Worm (Caenorhabditis elegans) whole organism, late embryonic: ENCODE data around the gene Y49E10.29.
A peak's percentile ranks its signal among the peaks of the same experiment; 100 is the strongest.

Source experiments
- C38D4.7 ChIP-seq: fragments of 200-800 bp; sonication (Bioruptor generic); optimal IDR thresholded peaks from 2 replicates; lab custom pipeline; 2018; ENCODE audit warnings: mild to moderate bottlenecking, missing genetic modification characterization, moderate library complexity, missing compliant biosample characterization
- T23F11.4 ChIP-seq: fragments of 200-800 bp; sonication (Bioruptor generic); optimal IDR thresholded peaks from 2 replicates; lab custom pipeline; 2018; ENCODE audit warnings: mild to moderate bottlenecking, missing genetic modification characterization, missing compliant biosample characterization
- ahr-1 ChIP-seq: sonication (generic microtip); optimal IDR thresholded peaks from 2 replicates; lab custom pipeline; 2016; ENCODE audit warnings: missing genetic modification characterization, missing compliant biosample characterization
- ceh-14 ChIP-seq: sonication (generic microtip); optimal IDR thresholded peaks from 2 replicates; lab custom pipeline; 2016; ENCODE audit warnings: missing genotype, missing genetic modification characterization, missing compliant biosample characterization
- ceh-19 ChIP-seq: fragments of 200-800 bp; sonication (Bioruptor generic); optimal IDR thresholded peaks from 2 replicates; lab custom pipeline; 2018; ENCODE audit warnings: mild to moderate bottlenecking, missing genetic modification characterization, missing compliant biosample characterization
- ceh-22 ChIP-seq: sonication (generic microtip); optimal IDR thresholded peaks from 2 replicates; lab custom pipeline; 2017; ENCODE audit warnings: missing biosample characterization, missing genetic modification characterization
- ceh-24 ChIP-seq: sonication (generic microtip); optimal IDR thresholded peaks from 2 replicates; lab custom pipeline; 2016; ENCODE audit warnings: mild to moderate bottlenecking, missing genetic modification characterization, missing compliant biosample characterization
- ceh-30 ChIP-seq: fragments of 150-350 bp; optimal IDR thresholded peaks from 2 replicates; lab custom pipeline; 2014; ENCODE audit warnings: missing biosample characterization, missing genetic modification characterization
- ceh-34 ChIP-seq: sonication (generic microtip); optimal IDR thresholded peaks from 2 replicates; lab custom pipeline; 2016; ENCODE audit warnings: mild to moderate bottlenecking, missing genetic modification characterization, missing compliant biosample characterization
- ceh-45 ChIP-seq: fragments of 200-800 bp; sonication (Bioruptor generic); IDR thresholded peaks from 2 replicates; pipeline ENCODE4 v1.3.6; 2022; ENCODE audit warnings: missing genetic modification reagents, missing genetic modification characterization, missing compliant biosample characterization
- ceh-48 ChIP-seq: sonication (generic microtip); optimal IDR thresholded peaks from 2 replicates; lab custom pipeline; 2016; ENCODE audit warnings: missing genetic modification characterization, inconsistent platforms, missing compliant biosample characterization
- ceh-6 ChIP-seq: fragments of 200-800 bp; sonication (Bioruptor generic); optimal IDR thresholded peaks from 2 replicates; lab custom pipeline; 2018; ENCODE audit warnings: mild to moderate bottlenecking, missing genetic modification characterization, missing compliant biosample characterization
- ceh-9 ChIP-seq: sonication (generic microtip); optimal IDR thresholded peaks from 2 replicates; lab custom pipeline; 2016; ENCODE audit warnings: mild to moderate bottlenecking, missing genetic modification characterization, inconsistent platforms, missing compliant biosample characterization
- che-1 ChIP-seq: sonication (generic microtip); optimal IDR thresholded peaks from 2 replicates; lab custom pipeline; 2016; ENCODE audit warnings: mild to moderate bottlenecking, missing genetic modification characterization, missing compliant biosample characterization
- elt-2 ChIP-seq: sonication (generic microtip); optimal IDR thresholded peaks from 2 replicates; lab custom pipeline; 2016; ENCODE audit warnings: missing genetic modification reagents, missing genetic modification characterization, missing compliant biosample characterization
- ets-4 ChIP-seq: sonication (generic microtip); optimal IDR thresholded peaks from 2 replicates; lab custom pipeline; 2016; ENCODE audit warnings: missing genetic modification characterization, missing compliant biosample characterization
- fax-1 ChIP-seq: sonication (generic microtip); optimal IDR thresholded peaks from 2 replicates; lab custom pipeline; 2016; ENCODE audit warnings: missing genotype, missing genetic modification characterization, missing compliant biosample characterization
- fkh-6 ChIP-seq: sonication (generic microtip); optimal IDR thresholded peaks from 2 replicates; lab custom pipeline; 2016; ENCODE audit warnings: missing genetic modification characterization, missing compliant biosample characterization
- gmeb-2 ChIP-seq: sonication (generic microtip); optimal IDR thresholded peaks from 2 replicates; lab custom pipeline; 2016; ENCODE audit warnings: missing genetic modification characterization, inconsistent platforms, missing compliant biosample characterization
- hlh-30 ChIP-seq: sonication (generic microtip); optimal IDR thresholded peaks from 2 replicates; lab custom pipeline; 2017; ENCODE audit warnings: antibody characterized with exemption, missing genetic modification characterization, missing compliant biosample characterization; ENCODE audit not compliant: insufficient read depth
- hlh-8 ChIP-seq: sonication (generic microtip); optimal IDR thresholded peaks from 2 replicates; lab custom pipeline; 2016; ENCODE audit warnings: missing genotype, missing genetic modification characterization, missing compliant biosample characterization
- lim-6 ChIP-seq: sonication (generic microtip); optimal IDR thresholded peaks from 2 replicates; lab custom pipeline; 2016; ENCODE audit warnings: missing genetic modification characterization, missing compliant biosample characterization
- nfya-1 ChIP-seq: sonication (generic microtip); optimal IDR thresholded peaks from 2 replicates; lab custom pipeline; 2017; ENCODE audit warnings: missing genetic modification characterization, mild to moderate bottlenecking, missing compliant biosample characterization, antibody characterized with exemption, moderate library complexity
- nhr-232 ChIP-seq: sonication (generic microtip); optimal IDR thresholded peaks from 2 replicates; lab custom pipeline; 2016; ENCODE audit warnings: missing genetic modification characterization, missing compliant biosample characterization
- npax-4 ChIP-seq: sonication (generic microtip); optimal IDR thresholded peaks from 2 replicates; lab custom pipeline; 2016; ENCODE audit warnings: missing genetic modification characterization, missing compliant biosample characterization
- odd-2 ChIP-seq: sonication (generic microtip); optimal IDR thresholded peaks from 2 replicates; lab custom pipeline; 2017; ENCODE audit warnings: antibody characterized with exemption, mild to moderate bottlenecking, missing genetic modification characterization, missing compliant biosample characterization
- pag-3 ChIP-seq: sonication (generic microtip); optimal IDR thresholded peaks from 2 replicates; lab custom pipeline; 2016; ENCODE audit warnings: missing compliant biosample characterization, missing genetic modification characterization, borderline replicate concordance
- pat-9 ChIP-seq: fragments of 200-800 bp; sonication (Bioruptor generic); optimal IDR thresholded peaks from 2 replicates; lab custom pipeline; 2018; ENCODE audit warnings: mild to moderate bottlenecking, missing genetic modification characterization, moderate library complexity, missing compliant biosample characterization
- pha-4 ChIP-seq: fragments of 150-350 bp; optimal IDR thresholded peaks from 2 replicates; lab custom pipeline; 2018; ENCODE audit warnings: missing biosample characterization, missing genetic modification reagents, missing genetic modification characterization
- pros-1 ChIP-seq: fragments of 150-350 bp; optimal IDR thresholded peaks from 2 replicates; lab custom pipeline; 2014; ENCODE audit warnings: missing biosample characterization, missing genetic modification reagents, missing genetic modification characterization
- ref-2 ChIP-seq: sonication (generic microtip); optimal IDR thresholded peaks from 2 replicates; lab custom pipeline; 2016; ENCODE audit warnings: missing genetic modification characterization, missing compliant biosample characterization
- rnt-1 ChIP-seq: sonication (generic microtip); optimal IDR thresholded peaks from 2 replicates; lab custom pipeline; 2016; ENCODE audit warnings: missing genetic modification characterization, missing compliant biosample characterization
- sox-4 ChIP-seq: sonication (generic microtip); optimal IDR thresholded peaks from 2 replicates; lab custom pipeline; 2017; ENCODE audit warnings: mild to moderate bottlenecking, missing genetic modification characterization, inconsistent platforms, missing compliant biosample characterization
- tbx-7 ChIP-seq: sonication (generic microtip); optimal IDR thresholded peaks from 2 replicates; lab custom pipeline; 2016; ENCODE audit warnings: missing genotype, missing genetic modification characterization, missing compliant biosample characterization
- ttx-3 ChIP-seq: sonication (generic microtip); optimal IDR thresholded peaks from 2 replicates; lab custom pipeline; 2016; ENCODE audit warnings: missing genetic modification reagents, missing genetic modification characterization, missing compliant biosample characterization
- unc-3 ChIP-seq, 2 experiments: fragments of 200-800 bp in 1 of 2; sonication (Bioruptor generic) in 1 of 2; sonication (generic microtip) in 1 of 2; conservative IDR thresholded peaks in 1 of 2; optimal IDR thresholded peaks in 1 of 2; 2 replicates each; pipeline versions ENCODE4 v1.3.6 to Lab custom; 2016 to 2022; ENCODE audit warnings: missing compliant biosample characterization in 2 of 2, missing genetic modification characterization in 2 of 2, missing genetic modification reagents in 1 of 2
- ztf-16 ChIP-seq: sonication (generic microtip); optimal IDR thresholded peaks from 2 replicates; lab custom pipeline; 2017; ENCODE audit warnings: missing genetic modification characterization, missing compliant biosample characterization

Y49E10.29 gene

DNA sequence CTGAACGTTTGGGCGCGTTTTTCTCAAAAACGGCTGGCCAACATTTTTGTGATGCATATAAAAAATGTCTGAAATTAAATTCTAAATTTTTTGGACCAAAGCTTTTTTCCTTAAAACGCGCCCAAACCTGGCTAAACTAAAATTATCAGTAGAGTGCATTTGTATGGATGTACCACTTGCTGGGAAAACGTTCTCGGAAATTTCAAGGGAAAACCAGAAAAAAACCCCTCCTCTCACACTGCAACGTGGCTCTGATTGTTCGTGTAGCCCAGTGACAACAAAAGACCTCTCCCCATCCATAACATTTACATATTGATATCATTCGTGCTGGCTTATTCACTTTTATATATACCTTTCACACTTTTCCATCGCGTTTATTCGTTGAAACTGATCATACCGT, at the start of gene Y49E10.29:
Gene Y49E10.29 (plus strand): TSS at position 301 of the 400 bp plus-strand sequence.
- TF ChIP-seq sox-4 (tag; lab: Kevin White, UChicago) (no peak), pat-9 (tag; lab: Kevin White, UChicago) (no peak), ceh-9 (tag; lab: Kevin White, UChicago) (no peak), ceh-30 (no peak), ceh-24 (no peak), unc-3 (GFP tag; conservative IDR thresholded peaks at IDR 0.05; lab: Robert Waterston, UW) (no peak), unc-3 (tag; optimal IDR thresholded peaks at IDR 0.05; lab: Kevin White, UChicago) (no peak), odd-2 (tag; lab: Kevin White, UChicago) (no peak), ceh-14 (no peak), elt-2 (tag; lab: Kevin White, UChicago) (no peak), ceh-22 (tag; lab: Kevin White, UChicago) (no peak), ztf-16 (tag; lab: Kevin White, UChicago) (no peak), ref-2 (tag; lab: Kevin White, UChicago) (no peak), ttx-3 (tag; lab: Kevin White, UChicago) (no peak)

DNA sequence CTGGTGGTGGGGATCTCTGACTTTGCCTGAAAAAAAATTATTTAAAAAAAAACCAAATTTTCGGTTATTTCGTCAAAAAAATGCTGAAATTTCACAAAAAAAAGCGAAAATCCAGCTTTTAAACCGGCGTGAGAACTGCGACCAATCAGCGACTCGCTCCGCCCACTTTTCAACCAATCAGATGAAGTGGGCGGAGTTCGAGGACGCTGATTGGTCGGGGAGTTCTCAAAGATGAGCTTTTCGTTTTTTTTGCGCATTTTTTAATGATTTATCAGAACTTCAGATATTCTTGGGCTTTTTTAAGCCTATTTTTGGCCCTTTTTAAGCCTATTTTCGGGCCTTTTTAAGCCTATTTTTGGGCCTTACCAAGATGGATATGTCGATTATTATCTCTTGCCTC, 48.7 kb upstream of the Y49E10.29 start:
- TF ChIP-seq pha-4 (tag; lab: Kevin White, UChicago) (no peak), nfya-1 (tag; lab: Kevin White, UChicago) (peak; percentile 98), ceh-34 (tag; lab: Kevin White, UChicago) (no peak)

DNA sequence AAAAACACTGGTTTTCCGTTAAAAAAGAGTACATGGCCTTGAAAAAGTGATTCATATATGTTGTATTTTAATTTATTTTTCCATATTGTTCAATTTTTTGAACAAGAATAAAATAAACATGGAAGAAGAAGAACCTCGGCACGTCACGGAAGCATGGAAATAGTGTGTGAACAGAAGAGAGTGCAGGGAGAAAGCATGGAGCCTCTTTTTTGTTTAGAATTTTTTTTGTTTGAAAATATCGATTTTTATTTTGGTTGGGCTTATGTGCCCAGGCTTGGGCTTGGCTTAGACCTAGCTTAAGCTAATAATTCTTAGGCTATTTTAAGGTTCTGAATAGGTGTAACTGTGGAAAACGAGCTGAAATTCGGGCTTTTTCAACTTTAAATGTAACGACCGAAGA, 47.3 kb upstream of the Y49E10.29 start, which contains the start of gene tat-1:
Gene tat-1 (minus strand): TSS at position 11 of the 400 bp plus-strand sequence.
- TF ChIP-seq ceh-48: peak; percentile 25
- TF ChIP-seq pat-9 (tag; lab: Kevin White, UChicago): no peak
- TF ChIP-seq hlh-8: no peak
- TF ChIP-seq, all 69 proteins: peak for 1

DNA sequence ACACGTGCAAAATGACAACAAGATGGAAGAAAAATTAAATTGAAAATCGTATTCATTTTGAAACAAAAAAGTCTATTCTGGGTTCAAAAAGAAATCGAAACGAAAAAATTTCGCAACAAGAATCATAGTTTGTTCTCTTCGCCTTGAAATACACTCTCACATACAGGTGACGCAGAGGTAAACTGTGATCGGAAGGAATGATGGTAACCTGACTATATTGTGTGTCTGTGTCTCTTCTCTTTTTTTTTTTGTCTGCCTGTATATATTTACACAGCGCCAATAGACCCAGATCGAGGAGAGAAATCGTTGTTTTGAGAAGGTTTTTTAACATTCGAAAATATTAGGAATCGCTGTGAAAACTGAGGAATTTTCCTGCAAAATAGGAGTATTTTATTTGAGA, 44.9 kb upstream of the Y49E10.29 start:
- no peak for TF ChIP-seq ceh-34 (tag; lab: Kevin White, UChicago)
- no peak for TF ChIP-seq odd-2 (tag; lab: Kevin White, UChicago)
- no peak for TF ChIP-seq tbx-7 (tag; lab: Kevin White, UChicago)
- no peak for TF ChIP-seq rnt-1 (tag; lab: Kevin White, UChicago)
- no peak for TF ChIP-seq fkh-6 (tag; lab: Kevin White, UChicago)
- TF ChIP-seq ceh-48: no peak
- TF ChIP-seq C38D4.7 (GFP tag; lab: Kevin White, UChicago): no peak
- no peak for TF ChIP-seq pag-3 (tag; lab: Kevin White, UChicago)
- TF ChIP-seq ceh-24: no peak
- TF ChIP-seq sox-4 (tag; lab: Kevin White, UChicago): no peak
- TF ChIP-seq che-1: no peak
- TF ChIP-seq ceh-19 (GFP tag; lab: Kevin White, UChicago): no peak

DNA sequence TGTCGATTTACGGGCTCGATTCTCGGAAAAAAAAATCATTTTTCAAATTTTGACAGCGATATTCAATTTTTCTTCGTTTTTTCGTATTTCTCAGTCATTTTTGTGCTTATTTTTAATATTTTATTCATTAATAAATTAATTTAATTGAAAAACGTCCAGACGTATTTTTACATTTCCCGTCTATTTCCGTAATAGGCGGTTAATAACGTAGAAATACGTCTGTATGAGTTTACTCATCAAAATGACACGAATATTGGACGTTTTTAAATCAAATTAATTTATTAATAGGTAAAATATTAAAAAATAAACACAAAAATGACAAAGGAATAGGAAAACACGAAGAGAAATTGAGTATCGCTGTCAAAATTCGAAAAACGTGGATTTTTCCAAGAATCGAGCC, 44.3 kb upstream of the Y49E10.29 start:
- TF ChIP-seq ceh-19 (GFP tag; lab: Kevin White, UChicago) (no peak), fax-1 (tag; lab: Kevin White, UChicago) (no peak), nhr-232 (tag; lab: Kevin White, UChicago) (no peak), unc-3 (GFP tag; conservative IDR thresholded peaks at IDR 0.05; lab: Robert Waterston, UW) (no peak), unc-3 (tag; optimal IDR thresholded peaks at IDR 0.05; lab: Kevin White, UChicago) (no peak), ahr-1 (tag; lab: Kevin White, UChicago) (no peak), ets-4 (tag; lab: Kevin White, UChicago) (no peak), ceh-6 (GFP tag; lab: Kevin White, UChicago) (no peak), ztf-16 (tag; lab: Kevin White, UChicago) (no peak), ceh-24 (no peak), npax-4 (no peak), lim-6 (no peak), T23F11.4 (GFP tag; lab: Kevin White, UChicago) (no peak), hlh-30 (tag; lab: Kevin White, UChicago) (no peak), ceh-45 (GFP tag; lab: Robert Waterston, UW) (no peak), ceh-22 (tag; lab: Kevin White, UChicago) (no peak), gmeb-2 (no peak), rnt-1 (tag; lab: Kevin White, UChicago) (no peak), pros-1 (tag; lab: Kevin White, UChicago) (no peak)
